Worm (Caenorhabditis elegans) whole organism, L1 larva: Measurements from ENCODE around the gene hlh-4.

Experiments used
- C34B4.2 ChIP-seq: sonication (generic microtip); optimal IDR thresholded peaks from 2 replicates; lab custom pipeline; 2017; ENCODE audit warnings: mild to moderate bottlenecking, missing genetic modification characterization, missing compliant biosample characterization
- Y116A8C.19 ChIP-seq: sonication (generic microtip); optimal IDR thresholded peaks from 2 replicates; lab custom pipeline; 2016; ENCODE audit warnings: missing compliant biosample characterization, missing genetic modification characterization, borderline replicate concordance
- alr-1 ChIP-seq: fragments of 200-800 bp; sonication (Bioruptor generic); optimal IDR thresholded peaks from 2 replicates; lab custom pipeline; 2018; ENCODE audit warnings: borderline replicate concordance, mild to moderate bottlenecking, missing genetic modification characterization, missing compliant biosample characterization
- aly-2 ChIP-seq: fragments of 150-350 bp; optimal IDR thresholded peaks from 2 replicates; lab custom pipeline; 2014; ENCODE audit warnings: missing biosample characterization, missing genetic modification characterization
- ceh-63 ChIP-seq: fragments of 200-800 bp; sonication (Bioruptor generic); optimal IDR thresholded peaks from 2 replicates; lab custom pipeline; 2018; ENCODE audit warnings: mild to moderate bottlenecking, missing genetic modification characterization, missing compliant biosample characterization
- ceh-8 ChIP-seq: fragments of 200-800 bp; sonication (Bioruptor generic); optimal IDR thresholded peaks from 2 replicates; lab custom pipeline; 2018; ENCODE audit warnings: mild to moderate bottlenecking, missing genetic modification characterization, moderate library complexity, missing compliant biosample characterization
- ceh-82 ChIP-seq, 3 experiments: fragments of 150-350 bp in 1 of 3; sonication (generic microtip) in 2 of 3; optimal IDR thresholded peaks; 2 replicates each; lab custom pipeline; 2014 to 2017; ENCODE audit warnings: missing biosample characterization in 3 of 3, missing genetic modification characterization in 3 of 3
- ceh-88 ChIP-seq: fragments of 200-800 bp; sonication (Bioruptor generic); IDR thresholded peaks from 2 replicates; pipeline ENCODE4 v1.3.6; 2022; ENCODE audit warnings: missing genetic modification characterization, missing compliant biosample characterization
- ceh-90 ChIP-seq: sonication (generic microtip); optimal IDR thresholded peaks from 2 replicates; lab custom pipeline; 2016; ENCODE audit warnings: missing genetic modification characterization, missing compliant biosample characterization
- dpl-1 ChIP-seq, 3 experiments: fragments of 150-350 bp in 2 of 3; sonication (generic microtip) in 1 of 3; optimal IDR thresholded peaks; 2 replicates each; lab custom pipeline; 2014 to 2017; ENCODE audit warnings: missing biosample characterization in 3 of 3, missing genetic modification characterization in 3 of 3, missing genetic modification reagents in 3 of 3
- efl-3 ChIP-seq: fragments of 200-800 bp; sonication (Bioruptor generic); optimal IDR thresholded peaks from 2 replicates; lab custom pipeline; 2018; ENCODE audit warnings: mild to moderate bottlenecking, missing genetic modification characterization, missing compliant biosample characterization
- elt-2 ChIP-seq: sonication (generic microtip); optimal IDR thresholded peaks from 2 replicates; lab custom pipeline; 2016; ENCODE audit warnings: missing genetic modification characterization, mild to moderate bottlenecking, inconsistent platforms, missing compliant biosample characterization, missing genetic modification reagents
- ets-5 ChIP-seq: fragments of 200-800 bp; sonication (Bioruptor generic); IDR thresholded peaks from 2 replicates; pipeline ENCODE4 v1.3.6; 2022; ENCODE audit warnings: missing genetic modification characterization, missing compliant biosample characterization
- fkh-4 ChIP-seq: sonication (generic microtip); optimal IDR thresholded peaks from 2 replicates; lab custom pipeline; 2016; ENCODE audit warnings: missing compliant biosample characterization, missing genetic modification characterization, borderline replicate concordance
- fkh-8 ChIP-seq: sonication (generic microtip); optimal IDR thresholded peaks from 2 replicates; lab custom pipeline; 2016; ENCODE audit warnings: mild to moderate bottlenecking, missing genetic modification characterization, missing compliant biosample characterization
- fos-1 ChIP-seq: fragments of 150-350 bp; optimal IDR thresholded peaks from 2 replicates; lab custom pipeline; 2014; ENCODE audit warnings: missing biosample characterization, missing genetic modification characterization
- hpl-2 ChIP-seq: fragments of 150-350 bp; optimal IDR thresholded peaks from 2 replicates; lab custom pipeline; 2014; ENCODE audit warnings: missing biosample characterization, missing genetic modification reagents, missing genetic modification characterization
- isw-1 ChIP-seq: fragments of 200-800 bp; sonication (Bioruptor generic); IDR thresholded peaks from 2 replicates; pipeline ENCODE4 v1.3.6; 2022; ENCODE audit warnings: missing genetic modification characterization, missing compliant biosample characterization
- jun-1 ChIP-seq: fragments of 150-350 bp; optimal IDR thresholded peaks from 2 replicates; lab custom pipeline; 2014; ENCODE audit warnings: missing biosample characterization, missing genetic modification reagents, missing genetic modification characterization
- lin-13 ChIP-seq: fragments of 150-350 bp; optimal IDR thresholded peaks from 2 replicates; lab custom pipeline; 2014; ENCODE audit warnings: missing biosample characterization, missing genetic modification reagents, missing genetic modification characterization
- lin-14 ChIP-seq: fragments of 200-800 bp; sonication (Bioruptor generic); optimal IDR thresholded peaks from 2 replicates; lab custom pipeline; 2018; ENCODE audit warnings: mild to moderate bottlenecking, missing genetic modification characterization, moderate library complexity, missing compliant biosample characterization
- lin-15B ChIP-seq: fragments of 150-350 bp; sonication (generic microtip); optimal IDR thresholded peaks from 3 replicates; lab custom pipeline; 2014; ENCODE audit warnings: missing biosample characterization, missing genetic modification characterization
- lin-35 ChIP-seq, 2 experiments: fragments of 150-350 bp; optimal IDR thresholded peaks; 2 replicates each; lab custom pipeline; 2014; ENCODE audit warnings: missing biosample characterization in 2 of 2, missing genetic modification characterization in 2 of 2, missing genetic modification reagents in 2 of 2
- lsy-2 ChIP-seq, 2 experiments: fragments of 150-350 bp; optimal IDR thresholded peaks; 2 replicates each; lab custom pipeline; 2014; ENCODE audit warnings: missing biosample characterization in 2 of 2, missing genetic modification characterization in 2 of 2
- mdl-1 ChIP-seq, 2 experiments: fragments of 150-350 bp; optimal IDR thresholded peaks; 2 replicates each; lab custom pipeline; 2014 to 2017; ENCODE audit warnings: missing biosample characterization in 2 of 2, missing genetic modification characterization in 2 of 2, inconsistent platforms in 1 of 2
- mep-1 ChIP-seq: fragments of 150-350 bp; optimal IDR thresholded peaks from 2 replicates; lab custom pipeline; 2014; ENCODE audit warnings: missing biosample characterization, missing genetic modification characterization
- nhr-12 ChIP-seq: sonication (generic microtip); optimal IDR thresholded peaks from 2 replicates; lab custom pipeline; 2017; ENCODE audit warnings: missing biosample characterization, missing genetic modification characterization
- nhr-19 ChIP-seq: fragments of 200-800 bp; sonication (Bioruptor generic); conservative IDR thresholded peaks from 2 replicates; pipeline ENCODE4 v1.3.6; 2022; ENCODE audit warnings: missing genetic modification characterization, missing compliant biosample characterization
- nhr-20 ChIP-seq: sonication (generic microtip); optimal IDR thresholded peaks from 2 replicates; lab custom pipeline; 2016; ENCODE audit warnings: mild to moderate bottlenecking, missing genetic modification characterization, missing compliant biosample characterization
- nhr-28 ChIP-seq: fragments of 150-350 bp; optimal IDR thresholded peaks from 2 replicates; lab custom pipeline; 2014; ENCODE audit warnings: missing biosample characterization, missing genetic modification characterization
- nhr-47 ChIP-seq: sonication (generic microtip); optimal IDR thresholded peaks from 2 replicates; lab custom pipeline; 2016; ENCODE audit warnings: mild to moderate bottlenecking, missing genetic modification characterization, moderate library complexity, missing compliant biosample characterization
- nhr-77 ChIP-seq: fragments of 150-350 bp; optimal IDR thresholded peaks from 2 replicates; lab custom pipeline; 2014; ENCODE audit warnings: missing biosample characterization, missing genetic modification characterization
- nhr-84 ChIP-seq: sonication (generic microtip); optimal IDR thresholded peaks from 2 replicates; lab custom pipeline; 2017; ENCODE audit warnings: missing biosample characterization, missing genetic modification characterization
- nhr-90 ChIP-seq: sonication (generic microtip); optimal IDR thresholded peaks from 2 replicates; lab custom pipeline; 2016; ENCODE audit warnings: mild to moderate bottlenecking, missing genetic modification characterization, missing compliant biosample characterization; ENCODE audit not compliant: poor library complexity
- pax-3 ChIP-seq: fragments of 200-800 bp; sonication (Bioruptor generic); optimal IDR thresholded peaks from 2 replicates; lab custom pipeline; 2018; ENCODE audit warnings: mild to moderate bottlenecking, missing genetic modification characterization, moderate library complexity, missing compliant biosample characterization
- pqm-1 ChIP-seq: sonication (generic microtip); optimal IDR thresholded peaks from 3 replicates; lab custom pipeline; 2017; ENCODE audit warnings: missing biosample characterization, missing genetic modification characterization
- snpc-4 ChIP-seq: fragments of 150-350 bp; optimal IDR thresholded peaks from 2 replicates; lab custom pipeline; 2014; ENCODE audit warnings: missing biosample characterization, missing genetic modification characterization
- snu-23 ChIP-seq: sonication (generic microtip); optimal IDR thresholded peaks from 2 replicates; lab custom pipeline; 2016; ENCODE audit warnings: missing genetic modification characterization, missing compliant biosample characterization
- sox-4 ChIP-seq: sonication (generic microtip); optimal IDR thresholded peaks from 2 replicates; lab custom pipeline; 2016; ENCODE audit warnings: missing genetic modification characterization, missing compliant biosample characterization
- sptf-1 ChIP-seq: fragments of 150-350 bp; optimal IDR thresholded peaks from 2 replicates; lab custom pipeline; 2014; ENCODE audit warnings: missing biosample characterization, missing genetic modification characterization
- tbx-2 ChIP-seq: sonication (generic microtip); optimal IDR thresholded peaks from 2 replicates; lab custom pipeline; 2016; ENCODE audit warnings: missing genetic modification characterization, missing compliant biosample characterization
- tlp-1 ChIP-seq: fragments of 150-350 bp; optimal IDR thresholded peaks from 2 replicates; lab custom pipeline; 2014; ENCODE audit warnings: missing biosample characterization, missing genetic modification characterization
- unc-130 ChIP-seq: fragments of 150-350 bp; optimal IDR thresholded peaks from 2 replicates; lab custom pipeline; 2017; ENCODE audit warnings: missing biosample characterization, missing genetic modification characterization, inconsistent platforms
- unc-62 ChIP-seq: fragments of 150-350 bp; optimal IDR thresholded peaks from 2 replicates; lab custom pipeline; 2014; ENCODE audit warnings: missing biosample characterization, missing genetic modification reagents, missing genetic modification characterization
- unc-86 ChIP-seq: sonication (generic microtip); optimal IDR thresholded peaks from 2 replicates; lab custom pipeline; 2016; ENCODE audit warnings: missing genetic modification characterization, missing compliant biosample characterization
- vab-15 ChIP-seq: sonication (generic microtip); optimal IDR thresholded peaks from 2 replicates; lab custom pipeline; 2017; ENCODE audit warnings: missing genotype, mild to moderate bottlenecking, missing genetic modification characterization, missing compliant biosample characterization
- xbp-1 ChIP-seq: sonication (generic microtip); optimal IDR thresholded peaks from 2 replicates; lab custom pipeline; 2016; ENCODE audit warnings: missing genetic modification characterization, missing compliant biosample characterization
- zag-1 ChIP-seq: fragments of 150-350 bp; optimal IDR thresholded peaks from 2 replicates; lab custom pipeline; 2014; ENCODE audit warnings: missing biosample characterization, missing genetic modification characterization
- zip-4 ChIP-seq: fragments of 200-800 bp; sonication (Bioruptor generic); optimal IDR thresholded peaks from 2 replicates; lab custom pipeline; 2018; ENCODE audit warnings: mild to moderate bottlenecking, missing genetic modification characterization, moderate library complexity, missing compliant biosample characterization
- ztf-4 ChIP-seq: fragments of 150-350 bp; optimal IDR thresholded peaks from 2 replicates; lab custom pipeline; 2014; ENCODE audit warnings: missing biosample characterization, missing genetic modification characterization

hlh-4 gene

ce11 chrIII:9766175-9766574 lies 27.3 kb upstream of the hlh-4 start, which contains the start of gene cbp-1 (continued):
- no peak for TF ChIP-seq sptf-1
- TF ChIP-seq nhr-20 (tag; lab: Kevin White, UChicago): peak; percentile 36
- no peak; the same call in 1 of the 2 replicates for TF ChIP-seq ceh-88 (GFP tag; lab: Robert Waterston, UW)
- peak; percentile 3 to 54 (median 4) for TF ChIP-seq ceh-82 (tag; optimal IDR thresholded peaks at IDR 0.05; lab: Kevin White, UChicago)
- peak in 2 of 3 experiments; percentile 37 to 46 for TF ChIP-seq dpl-1 (GFP tag; optimal IDR thresholded peaks at IDR 0.05; lab: Kevin White, UChicago)
- TF ChIP-seq zag-1 (tag; lab: Kevin White, UChicago): no peak
- no peak for TF ChIP-seq unc-86 (tag; lab: Kevin White, UChicago)
- TF ChIP-seq ceh-8 (GFP tag; lab: Kevin White, UChicago): no peak
- TF ChIP-seq nhr-47: peak; percentile 48
- TF ChIP-seq elt-2 (tag; lab: Kevin White, UChicago): no peak
- TF ChIP-seq mdl-1 (tag; optimal IDR thresholded peaks at IDR 0.05; lab: Kevin White, UChicago): peak in 1 of 2 experiments; percentile 44
- TF ChIP-seq jun-1 (tag; lab: Kevin White, UChicago): peak; percentile 12
- peak; percentile 33 for TF ChIP-seq snpc-4 (tag; lab: Kevin White, UChicago)
- peak; percentile 49 for TF ChIP-seq nhr-19 (GFP tag; lab: Robert Waterston, UW)
- no peak for TF ChIP-seq tlp-1 (tag; lab: Kevin White, UChicago)
- TF ChIP-seq nhr-90 (tag; lab: Kevin White, UChicago): peak; percentile 38
- peak; percentile 48 for TF ChIP-seq aly-2
- TF ChIP-seq, all 84 proteins: peak for 28

ce11 chrIII:9765465-9765900 lies 26.6 kb upstream of the hlh-4 start:
- TF ChIP-seq ztf-4 (tag; lab: Kevin White, UChicago): peak; percentile 99
- TF ChIP-seq hpl-2 (GFP tag; lab: Kevin White, UChicago): peak; percentile 89
- peak; percentile 34 for TF ChIP-seq ceh-63 (GFP tag; lab: Kevin White, UChicago)
- peak; percentile 89 for TF ChIP-seq fos-1 (tag; lab: Kevin White, UChicago)
- TF ChIP-seq ceh-88 (GFP tag; lab: Robert Waterston, UW): peak; percentile 97
- peak; percentile 96 for TF ChIP-seq unc-130 (tag; lab: Kevin White, UChicago)
- TF ChIP-seq lin-13: peak; percentile 96
- peak; percentile 99 for TF ChIP-seq nhr-20 (tag; lab: Kevin White, UChicago)
- peak; percentile 74 for TF ChIP-seq unc-62 (GFP tag; lab: Kevin White, UChicago)
- TF ChIP-seq nhr-90 (tag; lab: Kevin White, UChicago): peak; percentile 98
- peak; percentile 99 for TF ChIP-seq tbx-2
- TF ChIP-seq isw-1 (GFP tag; lab: Robert Waterston, UW): peak; percentile 98
- TF ChIP-seq nhr-47: peak; percentile 99
- peak; percentile 69 for TF ChIP-seq nhr-12 (tag; lab: Kevin White, UChicago)
- TF ChIP-seq vab-15 (tag; lab: Kevin White, UChicago): peak; percentile 86
- TF ChIP-seq mep-1 (tag; lab: Kevin White, UChicago): peak; percentile 98
- peak; percentile 43 for TF ChIP-seq C34B4.2
- TF ChIP-seq pax-3: peak; percentile 98
- TF ChIP-seq lsy-2 (tag; optimal IDR thresholded peaks at IDR 0.05; lab: Kevin White, UChicago): peak; percentile 100
- TF ChIP-seq snu-23 (GFP tag; lab: Kevin White, UChicago): peak; percentile 99
- peak; percentile 99 for TF ChIP-seq fkh-8 (tag; lab: Kevin White, UChicago)
- TF ChIP-seq pqm-1 (tag; lab: Kevin White, UChicago): no peak
- TF ChIP-seq ceh-8 (GFP tag; lab: Kevin White, UChicago): peak; percentile 96
- TF ChIP-seq nhr-84 (tag; lab: Kevin White, UChicago): no peak
- TF ChIP-seq mdl-1 (tag; optimal IDR thresholded peaks at IDR 0.05; lab: Kevin White, UChicago): peak; percentile 77 to 99
- no peak for TF ChIP-seq ets-5 (GFP tag; lab: Robert Waterston, UW)
- TF ChIP-seq zip-4 (GFP tag; lab: Kevin White, UChicago): peak; percentile 95
- no peak for TF ChIP-seq alr-1
- TF ChIP-seq Y116A8C.19 (tag; lab: Kevin White, UChicago): no peak
- peak; percentile 96 for TF ChIP-seq aly-2
- TF ChIP-seq sox-4 (tag; lab: Kevin White, UChicago): peak; percentile 92
- peak; percentile 95 for TF ChIP-seq nhr-77
- no peak for TF ChIP-seq nhr-28 (tag; lab: Kevin White, UChicago)
- peak; percentile 87 for TF ChIP-seq efl-3 (GFP tag; lab: Kevin White, UChicago)
- TF ChIP-seq lin-35 (GFP tag; optimal IDR thresholded peaks at IDR 0.05; lab: Kevin White, UChicago): peak; percentile 90 to 92
- peak; percentile 79 for TF ChIP-seq lin-15B (tag; lab: Kevin White, UChicago)
- TF ChIP-seq lin-14 (GFP tag; lab: Kevin White, UChicago): peak; percentile 100
- TF ChIP-seq xbp-1 (tag; lab: Kevin White, UChicago): peak; percentile 97
- TF ChIP-seq ceh-90: peak; percentile 22
- TF ChIP-seq fkh-4 (tag; lab: Kevin White, UChicago): peak; percentile 70
